Worm (Caenorhabditis elegans): ENCODE results near the gene irld-18.

- TF ChIP-seq ceh-9 (tag; optimal IDR thresholded peaks at IDR 0.05) (no peak), nfya-1 (tag; optimal IDR thresholded peaks at IDR 0.05) (no peak), hlh-8 (tag; optimal IDR thresholded peaks at IDR 0.05) (no peak), dmd-4 (tag; optimal IDR thresholded peaks at IDR 0.05; ENCODE audit: borderline replicate concordance) (no peak)
Observed at ce11 chrIV:14599321-14599720, 18.5 kb upstream of the irld-18 start.
